Fruit fly (Drosophila melanogaster) whole organism, embryonic: Measurements from ENCODE around the gene CG42258.

Experiments used
- Abd-B ChIP-seq: fragments of 200-800 bp; sonication (Bioruptor generic); optimal IDR thresholded peaks from 2 replicates; lab custom pipeline; 2018; ENCODE audit warnings: missing biosample characterization, mild to moderate bottlenecking, missing genetic modification characterization, moderate library complexity
- CG10147 ChIP-seq: fragments of 200-800 bp; sonication (Bioruptor generic); optimal IDR thresholded peaks from 2 replicates; lab custom pipeline; 2019; ENCODE audit warnings: missing biosample characterization, mild to moderate bottlenecking, missing genetic modification characterization, moderate library complexity
- CG11398 ChIP-seq: fragments of 200-800 bp; sonication (Bioruptor generic); optimal IDR thresholded peaks from 2 replicates; lab custom pipeline; 2016; ENCODE audit warnings: missing biosample characterization, missing genetic modification characterization
- CG11456 ChIP-seq: fragments of 200-800 bp; sonication (Bioruptor generic); IDR thresholded peaks from 3 replicates; pipeline ENCODE4 v1.3.6; 2022; ENCODE audit warnings: missing biosample characterization, missing genetic modification characterization
- CG11723 ChIP-seq: fragments of 200-800 bp; sonication (Bioruptor generic); optimal IDR thresholded peaks from 2 replicates; lab custom pipeline; 2017; ENCODE audit warnings: missing biosample characterization, mild to moderate bottlenecking, missing genetic modification characterization
- CG12155 ChIP-seq: fragments of 200-800 bp; sonication (Bioruptor generic); optimal IDR thresholded peaks from 3 replicates; lab custom pipeline; 2016; ENCODE audit warnings: missing biosample characterization, missing genetic modification characterization
- CG13775 ChIP-seq: fragments of 200-800 bp; sonication (Bioruptor generic); optimal IDR thresholded peaks from 3 replicates; lab custom pipeline; 2017; ENCODE audit warnings: missing biosample characterization, mild to moderate bottlenecking, missing genetic modification characterization
- CG16813 ChIP-seq: fragments of 200-800 bp; sonication (Bioruptor generic); IDR thresholded peaks from 3 replicates; pipeline ENCODE4 v1.3.6; 2022; ENCODE audit warnings: missing biosample characterization, missing genetic modification characterization; ENCODE audit not compliant: partially characterized antibody
- CG16863 ChIP-seq: fragments of 200-800 bp; sonication (Bioruptor generic); optimal IDR thresholded peaks from 3 replicates; lab custom pipeline; 2016; ENCODE audit warnings: missing biosample characterization, missing genetic modification characterization
- CG17829 ChIP-seq: fragments of 200-800 bp; optimal IDR thresholded peaks from 2 replicates; lab custom pipeline; 2019; ENCODE audit warnings: missing biosample characterization, mild to moderate bottlenecking, missing genetic modification characterization, moderate library complexity
- CG2678 ChIP-seq: fragments of 200-800 bp; sonication (Bioruptor generic); optimal IDR thresholded peaks from 3 replicates; lab custom pipeline; 2019; ENCODE audit warnings: missing biosample characterization, mild to moderate bottlenecking, missing genetic modification characterization, moderate library complexity
- CG31388 ChIP-seq: fragments of 200-800 bp; sonication (Bioruptor generic); optimal IDR thresholded peaks from 2 replicates; lab custom pipeline; 2016; ENCODE audit warnings: missing biosample characterization, missing genetic modification characterization
- CG32532 ChIP-seq: fragments of 200-800 bp; sonication (Bioruptor generic); IDR thresholded peaks from 2 replicates; pipeline ENCODE4 v1.3.6; 2022; ENCODE audit warnings: missing biosample characterization, missing genetic modification characterization
- CG4424 ChIP-seq: fragments of 200-800 bp; sonication (Bioruptor generic); optimal IDR thresholded peaks from 3 replicates; lab custom pipeline; 2016; ENCODE audit warnings: missing biosample characterization, missing genetic modification characterization
- CG4854 ChIP-seq: fragments of 200-800 bp; sonication (Bioruptor generic); optimal IDR thresholded peaks from 2 replicates; lab custom pipeline; 2016; ENCODE audit warnings: missing biosample characterization, missing genetic modification characterization, inconsistent platforms
- CG6689 ChIP-seq: fragments of 200-800 bp; sonication (Bioruptor generic); IDR thresholded peaks from 2 replicates; pipeline ENCODE4 v1.3.6; 2022; ENCODE audit warnings: missing biosample characterization, missing genetic modification characterization
- CG8388 ChIP-seq: fragments of 200-800 bp; sonication (Bioruptor generic); optimal IDR thresholded peaks from 2 replicates; lab custom pipeline; 2019; ENCODE audit warnings: missing biosample characterization, mild to moderate bottlenecking, missing genetic modification characterization, moderate library complexity
- CG9797 ChIP-seq: fragments of 200-800 bp; sonication (Bioruptor generic); optimal IDR thresholded peaks from 3 replicates; lab custom pipeline; 2018; ENCODE audit warnings: missing biosample characterization, mild to moderate bottlenecking, missing genetic modification characterization
- CoRest ChIP-seq: fragments of 200-800 bp; sonication (Bioruptor generic); optimal IDR thresholded peaks from 3 replicates; lab custom pipeline; 2018; ENCODE audit warnings: missing biosample characterization, mild to moderate bottlenecking, missing genetic modification characterization, moderate library complexity
- Dad ChIP-seq: fragments of 200-800 bp; sonication (Bioruptor generic); optimal IDR thresholded peaks from 3 replicates; lab custom pipeline; 2016; ENCODE audit warnings: missing biosample characterization, missing genetic modification characterization
- Dip2 ChIP-seq: fragments of 200-800 bp; sonication (Bioruptor generic); IDR thresholded peaks from 2 replicates; pipeline ENCODE4 v1.3.6; 2022; ENCODE audit warnings: missing biosample characterization, missing genetic modification characterization
- Ets65A ChIP-seq: fragments of 200-800 bp; sonication (Bioruptor generic); peaks from one replicate; lab custom pipeline; 2016; ENCODE audit warnings: missing biosample characterization, missing genetic modification characterization
- Gug ChIP-seq: fragments of 200-800 bp; sonication (Bioruptor generic); IDR thresholded peaks from 4 replicates; pipeline ENCODE4 v1.3.6; 2022; ENCODE audit warnings: missing biosample characterization, missing genetic modification characterization
- H2.0 ChIP-seq: fragments of 200-800 bp; sonication (Bioruptor generic); IDR thresholded peaks from 2 replicates; pipeline ENCODE4 v1.3.6; 2022; ENCODE audit warnings: missing biosample characterization, missing genetic modification characterization
- HHEX ChIP-seq: fragments of 200-800 bp; sonication (Bioruptor generic); optimal IDR thresholded peaks from 3 replicates; lab custom pipeline; 2017; ENCODE audit warnings: missing biosample characterization, mild to moderate bottlenecking, missing genetic modification characterization, missing genetic modification reagents
- Hsf ChIP-seq: fragments of 200-800 bp; sonication (Bioruptor generic); optimal IDR thresholded peaks from 3 replicates; lab custom pipeline; 2016; ENCODE audit warnings: missing biosample characterization, missing genetic modification characterization
- Max ChIP-seq: fragments of 200-800 bp; sonication (Bioruptor generic); optimal IDR thresholded peaks from 2 replicates; lab custom pipeline; 2016; ENCODE audit warnings: missing biosample characterization, mild to moderate bottlenecking, missing genetic modification characterization
- Mrtf ChIP-seq: fragments of 200-800 bp; sonication (Bioruptor generic); IDR thresholded peaks from 3 replicates; pipeline ENCODE4 v1.3.6; 2022; ENCODE audit warnings: missing biosample characterization, missing genetic modification characterization
- NK7.1 ChIP-seq: fragments of 200-800 bp; sonication (Bioruptor generic); optimal IDR thresholded peaks from 3 replicates; lab custom pipeline; 2016; ENCODE audit warnings: missing biosample characterization, missing genetic modification characterization
- Rfx ChIP-seq: fragments of 200-800 bp; sonication (Bioruptor generic); IDR thresholded peaks from 2 replicates; pipeline ENCODE4 v1.3.6; 2022; ENCODE audit warnings: missing biosample characterization, missing genetic modification characterization
- ap ChIP-seq: fragments of 200-800 bp; sonication (Bioruptor generic); IDR thresholded peaks from 2 replicates; pipeline ENCODE4 v1.3.6; 2022; ENCODE audit warnings: missing biosample characterization, missing genetic modification characterization
- ato ChIP-seq: fragments of 200-800 bp; sonication (Bioruptor generic); IDR thresholded peaks from 2 replicates; pipeline ENCODE4 v1.3.6; 2022; ENCODE audit warnings: missing biosample characterization, missing genetic modification characterization; ENCODE audit not compliant: partially characterized antibody
- bab2 ChIP-seq: fragments of 200-800 bp; sonication (Bioruptor generic); optimal IDR thresholded peaks from 2 replicates; lab custom pipeline; 2016; ENCODE audit warnings: missing biosample characterization, missing genetic modification characterization
- bigmax ChIP-seq: fragments of 200-800 bp; sonication (Bioruptor generic); optimal IDR thresholded peaks from 2 replicates; lab custom pipeline; 2018; ENCODE audit warnings: missing biosample characterization, mild to moderate bottlenecking, missing genetic modification characterization
- cg ChIP-seq: fragments of 200-800 bp; sonication (Bioruptor generic); optimal IDR thresholded peaks from 3 replicates; lab custom pipeline; 2019; ENCODE audit warnings: missing biosample characterization, mild to moderate bottlenecking, missing genetic modification characterization, moderate library complexity
- croc ChIP-seq: fragments of 200-800 bp; sonication (Bioruptor generic); conservative IDR thresholded peaks from 3 replicates; pipeline ENCODE4 v1.3.6; 2022; ENCODE audit warnings: missing biosample characterization, missing genetic modification characterization
- danr ChIP-seq: fragments of 200-800 bp; sonication (Bioruptor generic); IDR thresholded peaks from 2 replicates; pipeline ENCODE4 v1.3.6; 2022; ENCODE audit warnings: missing biosample characterization, missing genetic modification characterization
- dmrt11E ChIP-seq: fragments of 200-800 bp; sonication (Bioruptor generic); optimal IDR thresholded peaks from 3 replicates; lab custom pipeline; 2018; ENCODE audit warnings: missing biosample characterization, mild to moderate bottlenecking, missing genetic modification characterization, moderate library complexity
- fd96Cb ChIP-seq: fragments of 200-800 bp; sonication (Bioruptor generic); optimal IDR thresholded peaks from 2 replicates; lab custom pipeline; 2018; ENCODE audit warnings: missing biosample characterization, mild to moderate bottlenecking, missing genetic modification characterization, moderate library complexity
- gce ChIP-seq: fragments of 200-800 bp; sonication (Bioruptor generic); IDR thresholded peaks from 3 replicates; pipeline ENCODE4 v1.3.6; 2022; ENCODE audit warnings: missing biosample characterization, missing genetic modification characterization
- gsb-n ChIP-seq: fragments of 200-800 bp; sonication (Bioruptor generic); optimal IDR thresholded peaks from 3 replicates; lab custom pipeline; 2018; ENCODE audit warnings: missing biosample characterization, mild to moderate bottlenecking, missing genetic modification characterization
- jumu ChIP-seq: fragments of 200-800 bp; sonication (Bioruptor generic); optimal IDR thresholded peaks from 3 replicates; lab custom pipeline; 2016; ENCODE audit warnings: missing biosample characterization, missing genetic modification characterization
- lilli ChIP-seq: fragments of 200-800 bp; sonication (Bioruptor generic); optimal IDR thresholded peaks from 3 replicates; lab custom pipeline; 2016; ENCODE audit warnings: missing biosample characterization, missing genetic modification characterization
- oc ChIP-seq: fragments of 200-800 bp; sonication (Bioruptor generic); optimal IDR thresholded peaks from 2 replicates; lab custom pipeline; 2018; ENCODE audit warnings: missing biosample characterization, mild to moderate bottlenecking, missing genetic modification characterization, moderate library complexity
- pnt ChIP-seq: fragments of 200-800 bp; sonication (Bioruptor generic); optimal IDR thresholded peaks from 3 replicates; lab custom pipeline; 2016; ENCODE audit warnings: missing biosample characterization, missing genetic modification characterization
- schlank ChIP-seq: fragments of 200-800 bp; sonication (Bioruptor generic); optimal IDR thresholded peaks from 2 replicates; lab custom pipeline; 2018; ENCODE audit warnings: missing biosample characterization, mild to moderate bottlenecking, missing genetic modification characterization
- tna ChIP-seq: fragments of 200-800 bp; sonication (Bioruptor generic); IDR thresholded peaks from 2 replicates; pipeline ENCODE4 v1.3.6; 2022; ENCODE audit warnings: missing biosample characterization, missing genetic modification characterization; ENCODE audit not compliant: partially characterized antibody
- trh ChIP-seq: fragments of 200-800 bp; sonication (Bioruptor generic); optimal IDR thresholded peaks from 2 replicates; lab custom pipeline; 2016; ENCODE audit warnings: missing biosample characterization, missing genetic modification characterization
- tx ChIP-seq: fragments of 200-800 bp; sonication (Bioruptor generic); optimal IDR thresholded peaks from 2 replicates; lab custom pipeline; 2016; ENCODE audit warnings: missing biosample characterization, missing genetic modification characterization

Gene CG42258

DNA sequence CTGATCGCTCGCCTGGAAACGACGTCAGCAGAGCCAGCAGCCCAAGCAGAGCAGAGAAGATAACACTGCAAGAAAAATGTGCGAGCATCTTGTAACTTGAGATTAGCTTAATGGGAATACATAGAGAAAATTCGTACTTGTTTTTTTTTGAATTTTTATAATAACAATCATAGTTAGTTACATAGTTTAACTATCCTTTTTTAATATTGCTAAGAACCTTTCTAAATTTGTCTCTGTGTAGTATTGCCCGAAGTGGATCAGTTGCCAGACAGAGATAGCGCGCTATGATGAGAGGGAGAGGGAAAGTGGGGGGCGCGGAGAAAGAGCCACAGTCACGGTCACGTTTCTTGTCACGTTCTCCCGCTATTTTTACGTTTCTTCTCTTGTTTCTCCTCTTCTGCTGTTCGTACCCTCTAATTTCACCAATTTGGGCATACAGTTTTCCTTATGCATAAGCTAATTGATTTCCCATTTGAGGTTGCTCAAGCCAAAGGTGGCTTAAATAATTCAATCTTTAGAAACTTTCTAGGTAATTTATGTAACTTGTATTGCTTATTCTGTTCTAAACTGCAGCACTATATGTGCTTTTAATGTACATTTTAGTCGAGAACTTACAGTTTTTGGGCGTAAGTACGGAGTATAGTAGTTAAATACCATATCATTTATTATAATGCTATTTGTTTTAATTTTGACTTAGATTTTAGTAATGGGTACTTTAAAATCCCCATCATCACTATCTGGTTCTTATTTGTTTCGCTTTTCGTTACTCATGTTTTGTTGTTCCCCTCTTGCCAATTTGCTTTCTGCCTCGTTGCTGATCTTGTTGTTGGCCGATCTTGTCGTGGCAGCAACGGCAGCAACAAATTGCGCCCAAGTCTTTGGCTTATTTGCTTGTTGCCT, 47.7 kb downstream of the CG42258 start (continued):
- TF ChIP-seq danr (GFP tag; lab: Robert Waterston, UW) (peak; percentile 63), CG2678 (tag; lab: Kevin White, UChicago) (peak; percentile 86), CG8388 (GFP tag; lab: Kevin White, UChicago) (peak; percentile 86), ap (GFP tag; lab: Robert Waterston, UW) (peak; percentile 39; the same call in 1 of the 2 replicates), NK7.1 (GFP tag; lab: Kevin White, UChicago) (peak; percentile 25), CoRest (tag; lab: Kevin White, UChicago) (peak; percentile 80), CG11723 (peak; percentile 46), CG13775 (peak; percentile 69), HHEX (GFP tag; lab: Kevin White, UChicago) (peak; percentile 69), Rfx (GFP tag; lab: Robert Waterston, UW) (peak; percentile 72), schlank (tag; lab: Kevin White, UChicago) (no peak), trh (peak; percentile 45), CG4854 (GFP tag; lab: Kevin White, UChicago) (peak; percentile 60), Mrtf (GFP tag; lab: Robert Waterston, UW) (peak; percentile 52; the same call in 2 of the 3 replicates), ato (GFP tag; lab: Robert Waterston, UW) (no peak), CG12155 (peak; percentile 65), CG31388 (GFP tag; lab: Kevin White, UChicago) (peak; percentile 44), bab2 (GFP tag; lab: Kevin White, UChicago) (peak; percentile 64), pnt (GFP tag; lab: Kevin White, UChicago) (peak; percentile 74), CG11398 (GFP tag; lab: Kevin White, UChicago) (peak; percentile 22), Abd-B (GFP tag; lab: Kevin White, UChicago) (peak; percentile 68), H2.0 (GFP tag; lab: Robert Waterston, UW) (peak; percentile 67), CG9797 (GFP tag; lab: Kevin White, UChicago) (no peak), dmrt11E (tag; lab: Kevin White, UChicago) (peak; percentile 89), CG32532 (GFP tag; lab: Robert Waterston, UW) (peak; percentile 76; the same call in 1 of the 2 replicates), CG17829 (tag; lab: Kevin White, UChicago) (peak; percentile 69), gsb-n (tag; lab: Kevin White, UChicago) (peak; percentile 85), jumu (GFP tag; lab: Kevin White, UChicago) (peak; percentile 56), cg (GFP tag; lab: Kevin White, UChicago) (no peak), CG6689 (GFP tag; lab: Robert Waterston, UW) (peak; percentile 68), fd96Cb (tag; lab: Kevin White, UChicago) (peak; percentile 87), Hsf (GFP tag; lab: Kevin White, UChicago) (peak; percentile 83), Dad (GFP tag; lab: Kevin White, UChicago) (peak; percentile 55), CG4424 (GFP tag; lab: Kevin White, UChicago) (peak; percentile 87), CG10147 (peak; percentile 41), Dip2 (GFP tag; lab: Robert Waterston, UW) (no peak), CG16863 (GFP tag; lab: Kevin White, UChicago) (peak; percentile 75), bigmax (GFP tag; lab: Kevin White, UChicago) (no peak), Gug (peak; percentile 47; the same call in 3 of the 4 replicates), Max (peak; percentile 42), croc (GFP tag; lab: Robert Waterston, UW) (peak; percentile 76), lilli (GFP tag; lab: Kevin White, UChicago) (peak; percentile 72), tx (peak; percentile 59), CG11456 (GFP tag; lab: Robert Waterston, UW) (0 out of 3 replicates have a peak, but pooled peaks have one; percentile 59), CG16813 (GFP tag; lab: Robert Waterston, UW) (no peak), oc (peak; percentile 84), tna (GFP tag; lab: Robert Waterston, UW) (no peak), gce (GFP tag; lab: Robert Waterston, UW) (peak; percentile 47; the same call in 1 of the 3 replicates), Ets65A (GFP tag; lab: Kevin White, UChicago) (peak; percentile 84)
